Worm (Caenorhabditis elegans): Measurements from ENCODE around the gene ZK669.3.

The ZK669.3 gene

ce11 chrII:7962181-7962580 is 21.2 kb downstream of the ZK669.3 start:
- TF ChIP-seq ceh-27 (GFP tag; optimal IDR thresholded peaks at IDR 0.05) (no peak), egrh-3 (GFP tag; IDR thresholded peaks at IDR 0.05) (no peak), ztf-28 (GFP tag; IDR thresholded peaks at IDR 0.05) (no peak), F52B5.7 (tag; optimal IDR thresholded peaks at IDR 0.05) (no peak), ceh-91 (GFP tag; IDR thresholded peaks at IDR 0.05) (no peak), chd-7 (tag; optimal IDR thresholded peaks at IDR 0.05) (no peak), madf-3 (GFP tag; IDR thresholded peaks at IDR 0.05) (no peak), Y53G8AR.9 (GFP tag; conservative IDR thresholded peaks at IDR 0.05) (no peak), rec-8 (tag; optimal IDR thresholded peaks at IDR 0.05) (no peak), unc-130 (GFP tag; optimal IDR thresholded peaks at IDR 0.05) (no peak), pbrm-1 (GFP tag; IDR thresholded peaks at IDR 0.05) (no peak)

- TF ChIP-seq C17E4.6 (GFP tag; IDR thresholded peaks at IDR 0.05), result no peak
- TF ChIP-seq ztf-25 (GFP tag; IDR thresholded peaks at IDR 0.05), result no peak
- TF ChIP-seq B0019.2 (GFP tag; conservative IDR thresholded peaks at IDR 0.05), result no peak
- TF ChIP-seq attf-3 (GFP tag; conservative IDR thresholded peaks at IDR 0.05), result no peak
- no peak for TF ChIP-seq sptf-2 (GFP tag; optimal IDR thresholded peaks at IDR 0.05)
- TF ChIP-seq F57C9.4 (tag; optimal IDR thresholded peaks at IDR 0.05), result no peak
- no peak for TF ChIP-seq ztf-3 (GFP tag; optimal IDR thresholded peaks at IDR 0.05)
- no peak for TF ChIP-seq F37B4.10 (GFP tag; IDR thresholded peaks at IDR 0.05)
- no peak for TF ChIP-seq hlh-26 (GFP tag; conservative IDR thresholded peaks at IDR 0.05)
- no peak for TF ChIP-seq hsf-1 (GFP tag; IDR thresholded peaks at IDR 0.05)
- no peak for TF ChIP-seq aptf-2 (GFP tag; conservative IDR thresholded peaks at IDR 0.05)
- TF ChIP-seq tlf-1 (GFP tag; optimal IDR thresholded peaks at IDR 0.05), result no peak
- TF ChIP-seq ztf-26 (tag; optimal IDR thresholded peaks at IDR 0.05), result no peak
- no peak for TF ChIP-seq lag-1 (GFP tag; IDR thresholded peaks at IDR 0.05)
- TF ChIP-seq ceh-58 (GFP tag; IDR thresholded peaks at IDR 0.05), result no peak
- TF ChIP-seq F39B2.1 (GFP tag; IDR thresholded peaks at IDR 0.05), result no peak
Observed at ce11 chrII:7968393-7968792, 27.4 kb downstream of the ZK669.3 start.

ce11 chrII:7974189-7974823 is 33.4 kb downstream of the ZK669.3 start:
- TF ChIP-seq F22D6.2 (tag; optimal IDR thresholded peaks at IDR 0.05), result no peak
- TF ChIP-seq athp-1 (tag; optimal IDR thresholded peaks at IDR 0.05), result no peak
- TF ChIP-seq F57C9.4 (tag; optimal IDR thresholded peaks at IDR 0.05), result no peak
- no peak for TF ChIP-seq K11D2.4 (GFP tag; IDR thresholded peaks at IDR 0.05)
- TF ChIP-seq attf-5 (GFP tag; optimal IDR thresholded peaks at IDR 0.05), result no peak
- TF ChIP-seq Y67H2A.10 (GFP tag; conservative IDR thresholded peaks at IDR 0.05), result no peak
- TF ChIP-seq akir-1 (GFP tag; optimal IDR thresholded peaks at IDR 0.05), result no peak
- TF ChIP-seq K12H6.12 (tag; optimal IDR thresholded peaks at IDR 0.05), result no peak

ce11 chrII:7976308-7976707 is 35.4 kb downstream of the ZK669.3 start, which contains the start of gene DH11.5:
DH11.5 (plus strand) TSS chrII:7976608.
- TF ChIP-seq dpff-1 (tag; optimal IDR thresholded peaks at IDR 0.05) (no peak), ets-4 (GFP tag; optimal IDR thresholded peaks at IDR 0.05) (no peak), die-1 (tag; optimal IDR thresholded peaks at IDR 0.05) (no peak), let-526 (GFP tag; IDR thresholded peaks at IDR 0.05) (no peak), rpc-1 (optimal IDR thresholded peaks at IDR 0.05) (no peak), rpc-1 (tag; optimal IDR thresholded peaks at IDR 0.05) (no peak)
